Worm (Caenorhabditis elegans): ENCODE measurements around the gene cyp-13A12.

cyp-13A12 gene

ce11 chrIII:13027949-13028348 is 3.6 kb downstream of the cyp-13A12 start:
- TF ChIP-seq let-607 (tag; optimal IDR thresholded peaks at IDR 0.05) (no peak), fkh-3 (tag; optimal IDR thresholded peaks at IDR 0.05) (no peak), ets-4 (GFP tag; optimal IDR thresholded peaks at IDR 0.05) (no peak), unc-130 (GFP tag; optimal IDR thresholded peaks at IDR 0.05) (no peak), zim-3 (tag; optimal IDR thresholded peaks at IDR 0.05) (no peak), attf-6 (GFP tag; IDR thresholded peaks at IDR 0.05) (no peak), somi-1 (GFP tag; optimal IDR thresholded peaks at IDR 0.05) (no peak), T26A5.8 (tag; optimal IDR thresholded peaks at IDR 0.05) (no peak)

- TF ChIP-seq sdz-38 (tag; optimal IDR thresholded peaks at IDR 0.05), result no peak
- TF ChIP-seq dox-1 (GFP tag; IDR thresholded peaks at IDR 0.05), result no peak
- TF ChIP-seq F52B5.7 (tag; optimal IDR thresholded peaks at IDR 0.05), result no peak
- no peak for TF ChIP-seq F39B2.1 (GFP tag; IDR thresholded peaks at IDR 0.05)
- TF ChIP-seq F23B12.7 (tag; optimal IDR thresholded peaks at IDR 0.05; ENCODE audit: insufficient read depth), result no peak
- no peak for TF ChIP-seq attf-5 (GFP tag; optimal IDR thresholded peaks at IDR 0.05)
- no peak for TF ChIP-seq die-1 (tag; optimal IDR thresholded peaks at IDR 0.05)
- TF ChIP-seq mcd-1 (GFP tag; IDR thresholded peaks at IDR 0.05), result no peak
- TF ChIP-seq T07F8.4 (tag; optimal IDR thresholded peaks at IDR 0.05), result no peak
- TF ChIP-seq nhr-27 (tag; optimal IDR thresholded peaks at IDR 0.05), result no peak
- no peak for TF ChIP-seq ztf-22 (GFP tag; optimal IDR thresholded peaks at IDR 0.05)
- no peak for TF ChIP-seq zim-3 (tag; optimal IDR thresholded peaks at IDR 0.05)
- no peak for TF ChIP-seq D2030.7 (GFP tag; IDR thresholded peaks at IDR 0.05)
- no peak for TF ChIP-seq ztf-18 (tag; optimal IDR thresholded peaks at IDR 0.05)
- no peak for TF ChIP-seq lir-1 (GFP tag; conservative IDR thresholded peaks at IDR 0.05)
- no peak for TF ChIP-seq nfya-2 (GFP tag; IDR thresholded peaks at IDR 0.05)
- no peak for TF ChIP-seq zfh-2 (GFP tag; conservative IDR thresholded peaks at IDR 0.05)
- no peak for TF ChIP-seq snpc-3.4 (tag; optimal IDR thresholded peaks at IDR 0.05)
- no peak for TF ChIP-seq cebp-2 (GFP tag; IDR thresholded peaks at IDR 0.05)
- TF ChIP-seq sptf-2 (GFP tag; optimal IDR thresholded peaks at IDR 0.05), result no peak
Measured at ce11 chrIII:13029608-13030007, 5.3 kb downstream of the cyp-13A12 start, which contains the start of gene F14F7.4. TSS of gene F14F7.4 (minus strand) at chrIII:13029708.

- TF ChIP-seq F10E7.11 (tag; optimal IDR thresholded peaks at IDR 0.05) (no peak), ceh-79 (tag; optimal IDR thresholded peaks at IDR 0.05) (no peak), dox-1 (GFP tag; IDR thresholded peaks at IDR 0.05) (no peak), sea-2 (GFP tag; IDR thresholded peaks at IDR 0.05) (no peak), F57C9.4 (tag; optimal IDR thresholded peaks at IDR 0.05) (no peak), tbp1 (GFP tag; optimal IDR thresholded peaks at IDR 0.05) (no peak), tbx-9 (tag; optimal IDR thresholded peaks at IDR 0.05; ENCODE audit: borderline replicate concordance) (no peak), Y67H2A.10 (GFP tag; conservative IDR thresholded peaks at IDR 0.05) (no peak), unc-62 (GFP tag; optimal IDR thresholded peaks at IDR 0.05) (no peak)
Measured at ce11 chrIII:13030551-13030950, 6.2 kb downstream of the cyp-13A12 start, which contains the start of gene F14F7.7. TSS of gene F14F7.7 (plus strand) at chrIII:13030904.

ce11 chrIII:13031701-13032100 is 7.4 kb downstream of the cyp-13A12 start, which contains the start of gene F14F7.5:
TSS of gene F14F7.5 (plus strand) at chrIII:13032001.
- TF ChIP-seq attf-3 (GFP tag; conservative IDR thresholded peaks at IDR 0.05), result no peak
